Fruit fly (Drosophila melanogaster): Measurements from ENCODE around the gene mesh.

DNA sequence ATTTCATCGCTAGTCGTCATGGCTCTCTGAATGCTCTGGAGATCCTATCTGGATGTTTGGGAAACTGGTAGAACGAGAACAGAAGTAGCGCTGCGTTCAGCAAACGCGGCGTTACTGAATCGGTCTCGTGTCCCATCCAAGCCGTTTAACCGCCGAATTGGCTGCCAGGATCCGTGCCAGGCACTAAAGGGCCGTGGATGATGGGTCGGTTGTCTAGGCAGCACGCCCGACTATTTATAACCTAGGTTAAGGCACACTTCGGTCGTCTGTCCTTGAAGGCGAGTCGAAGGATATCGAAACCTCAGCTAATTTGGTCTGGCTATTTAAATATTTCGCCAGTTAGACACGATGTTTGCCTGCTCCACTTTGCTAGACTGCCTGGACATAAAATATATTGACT, 39.7 kb upstream of the mesh start, which contains the start of gene CG15564:
- TF ChIP-seq Hr83 (GFP tag; optimal IDR thresholded peaks at IDR 0.05; ENCODE audit: poor library complexity, severe bottlenecking): no peak
- no peak for TF ChIP-seq usp (GFP tag; optimal IDR thresholded peaks at IDR 0.05)
- TF ChIP-seq Abd-B (GFP tag; optimal IDR thresholded peaks at IDR 0.05): no peak
- TF ChIP-seq foxo (GFP tag; optimal IDR thresholded peaks at IDR 0.05): no peak
- TF ChIP-seq fru (GFP tag; optimal IDR thresholded peaks at IDR 0.05): no peak
- TF ChIP-seq woc (GFP tag; optimal IDR thresholded peaks at IDR 0.05): no peak
- TF ChIP-seq lola (GFP tag; optimal IDR thresholded peaks at IDR 0.05): no peak
- TF ChIP-seq Vsx2 (GFP tag; optimal IDR thresholded peaks at IDR 0.05; ENCODE audit: partially characterized antibody): no peak
- no peak for TF ChIP-seq psq (GFP tag; optimal IDR thresholded peaks at IDR 0.05)
- TF ChIP-seq pan (optimal IDR thresholded peaks at IDR 0.05): no peak
- TF ChIP-seq Hr78 (GFP tag; optimal IDR thresholded peaks at IDR 0.05): no peak
